Worm (Caenorhabditis elegans): ENCODE data around the gene bed-2.
A peak's percentile ranks its signal among the peaks of the same experiment; 100 is the strongest.

The bed-2 gene

ce11 chrIII:11488662-11489349 is 18.2 kb upstream of the bed-2 start:
- TF ChIP-seq sem-2 (GFP tag; optimal IDR thresholded peaks at IDR 0.05), result no peak
- no peak for TF ChIP-seq ceh-43 (GFP tag; optimal IDR thresholded peaks at IDR 0.05)
- TF ChIP-seq nhr-12 (tag; optimal IDR thresholded peaks at IDR 0.05), result no peak
- no peak for TF ChIP-seq mab-5 (tag; optimal IDR thresholded peaks at IDR 0.05)
- no peak for TF ChIP-seq zip-8 (tag; optimal IDR thresholded peaks at IDR 0.05)
- no peak for TF ChIP-seq drap-1 (GFP tag; optimal IDR thresholded peaks at IDR 0.05)
- TF ChIP-seq ces-1 (GFP tag; optimal IDR thresholded peaks at IDR 0.05), result no peak
- no peak for TF ChIP-seq elt-3 (tag; optimal IDR thresholded peaks at IDR 0.05)
- TF ChIP-seq nhr-237 (tag; optimal IDR thresholded peaks at IDR 0.05), result no peak
- no peak for TF ChIP-seq ceh-39 (tag; optimal IDR thresholded peaks at IDR 0.05)
- no peak for TF ChIP-seq unc-39 (tag; optimal IDR thresholded peaks at IDR 0.05)
- no peak for TF ChIP-seq unc-120 (tag; optimal IDR thresholded peaks at IDR 0.05; ENCODE audit: poor library complexity, severe bottlenecking)
- no peak for TF ChIP-seq snpc-4 (tag; optimal IDR thresholded peaks at IDR 0.05)
- no peak for TF ChIP-seq elt-1 (tag; optimal IDR thresholded peaks at IDR 0.05; ENCODE audit: borderline replicate concordance, insufficient read depth)
- no peak for TF ChIP-seq bed-3 (GFP tag; optimal IDR thresholded peaks at IDR 0.05)
- TF ChIP-seq nhr-2 (tag; optimal IDR thresholded peaks at IDR 0.05), result no peak
- no peak for TF ChIP-seq M03D4.4 (tag; optimal IDR thresholded peaks at IDR 0.05)
- no peak for TF ChIP-seq sptf-1 (tag; optimal IDR thresholded peaks at IDR 0.05)
- TF ChIP-seq cnd-1 (tag; optimal IDR thresholded peaks at IDR 0.05), result no peak
- no peak for TF ChIP-seq ceh-83 (GFP tag; optimal IDR thresholded peaks at IDR 0.05)

- TF ChIP-seq M03D4.4 (tag; optimal IDR thresholded peaks at IDR 0.05) (no peak), sptf-1 (tag; optimal IDR thresholded peaks at IDR 0.05) (no peak), ceh-39 (tag; optimal IDR thresholded peaks at IDR 0.05) (no peak), mep-1 (tag; optimal IDR thresholded peaks at IDR 0.05) (no peak), nhr-2 (tag; optimal IDR thresholded peaks at IDR 0.05) (no peak), nhr-237 (tag; optimal IDR thresholded peaks at IDR 0.05) (no peak), ces-1 (GFP tag; optimal IDR thresholded peaks at IDR 0.05) (no peak), mls-2 (tag; optimal IDR thresholded peaks at IDR 0.05) (no peak), blmp-1 (tag; optimal IDR thresholded peaks at IDR 0.05) (no peak), bed-3 (GFP tag; optimal IDR thresholded peaks at IDR 0.05) (no peak), drap-1 (GFP tag; optimal IDR thresholded peaks at IDR 0.05) (no peak), unc-120 (tag; optimal IDR thresholded peaks at IDR 0.05; ENCODE audit: poor library complexity, severe bottlenecking) (no peak), lin-32 (GFP tag; optimal IDR thresholded peaks at IDR 0.05) (no peak), ceh-83 (GFP tag; optimal IDR thresholded peaks at IDR 0.05) (no peak), unc-62 (GFP tag; optimal IDR thresholded peaks at IDR 0.05) (no peak), nhr-76 (tag; optimal IDR thresholded peaks at IDR 0.05) (no peak), flh-1 (GFP tag; optimal IDR thresholded peaks at IDR 0.05) (no peak), unc-39 (tag; optimal IDR thresholded peaks at IDR 0.05) (no peak), zip-8 (tag; optimal IDR thresholded peaks at IDR 0.05) (no peak)
Measured at ce11 chrIII:11487245-11487644, 16.6 kb upstream of the bed-2 start, which contains the start of gene popl-5. popl-5 (minus strand) TSS chrIII:11487345.

DNA sequence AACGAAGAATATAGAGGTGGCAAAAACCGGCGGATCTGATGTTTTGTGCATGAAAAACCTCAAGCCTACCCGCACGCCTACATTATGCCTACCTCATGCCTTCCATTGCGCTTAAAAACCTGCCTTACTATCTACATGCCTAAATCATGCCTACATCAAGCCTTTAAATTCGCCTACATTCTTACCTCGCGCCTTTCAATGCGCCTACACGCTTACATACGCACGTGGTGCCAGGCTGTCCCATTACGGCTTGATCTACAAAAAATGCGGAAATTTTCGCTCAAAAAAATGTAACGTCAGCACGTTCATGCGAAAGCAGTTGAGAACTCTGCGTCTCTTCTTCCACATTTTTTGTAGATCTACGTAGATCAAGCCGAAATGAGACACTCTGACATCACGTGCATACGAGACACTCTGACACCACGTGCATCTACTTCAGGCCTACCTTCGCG is 13.6 kb upstream of the bed-2 start, which contains the start of gene fbxa-220:
TSS of gene fbxa-220 (minus strand) at position 51 of the 452 bp plus-strand sequence.
- TF ChIP-seq lin-13 (tag; optimal IDR thresholded peaks at IDR 0.05) (no peak), ces-1 (GFP tag; optimal IDR thresholded peaks at IDR 0.05) (no peak), nhr-28 (tag; optimal IDR thresholded peaks at IDR 0.05) (no peak), ceh-83 (GFP tag; optimal IDR thresholded peaks at IDR 0.05) (no peak), hlh-1 (tag; optimal IDR thresholded peaks at IDR 0.05) (no peak), blmp-1 (tag; optimal IDR thresholded peaks at IDR 0.05) (no peak), nhr-76 (tag; optimal IDR thresholded peaks at IDR 0.05) (no peak), ztf-11 (tag; optimal IDR thresholded peaks at IDR 0.05) (no peak), unc-39 (tag; optimal IDR thresholded peaks at IDR 0.05) (no peak), drap-1 (GFP tag; optimal IDR thresholded peaks at IDR 0.05) (no peak), ceh-39 (tag; optimal IDR thresholded peaks at IDR 0.05) (no peak), pha-4 (tag; optimal IDR thresholded peaks at IDR 0.05) (no peak), zip-8 (tag; optimal IDR thresholded peaks at IDR 0.05) (no peak), lin-32 (GFP tag; optimal IDR thresholded peaks at IDR 0.05) (no peak)

- TF ChIP-seq flh-1 (GFP tag; optimal IDR thresholded peaks at IDR 0.05), result no peak
- TF ChIP-seq mls-2 (tag; optimal IDR thresholded peaks at IDR 0.05), result peak; percentile 15
- no peak for TF ChIP-seq unc-120 (tag; optimal IDR thresholded peaks at IDR 0.05; ENCODE audit: poor library complexity, severe bottlenecking)
- peak; percentile 98 for TF ChIP-seq nhr-2 (tag; optimal IDR thresholded peaks at IDR 0.05)
- no peak for TF ChIP-seq snpc-4 (tag; optimal IDR thresholded peaks at IDR 0.05)
- TF ChIP-seq ceh-39 (tag; optimal IDR thresholded peaks at IDR 0.05), result peak; percentile 43
- TF ChIP-seq unc-62 (GFP tag; optimal IDR thresholded peaks at IDR 0.05), result no peak
- TF ChIP-seq lin-32 (GFP tag; optimal IDR thresholded peaks at IDR 0.05), result no peak
- TF ChIP-seq nhr-237 (tag; optimal IDR thresholded peaks at IDR 0.05), result no peak
- TF ChIP-seq ces-1 (GFP tag; optimal IDR thresholded peaks at IDR 0.05), result peak; percentile 6
- TF ChIP-seq lsy-2 (tag; optimal IDR thresholded peaks at IDR 0.05), result no peak
- no peak for TF ChIP-seq tbx-8 (GFP tag; optimal IDR thresholded peaks at IDR 0.05)
- TF ChIP-seq elt-3 (tag; optimal IDR thresholded peaks at IDR 0.05), result no peak
- TF ChIP-seq M03D4.4 (tag; optimal IDR thresholded peaks at IDR 0.05), result peak; percentile 3
- TF ChIP-seq ceh-43 (GFP tag; optimal IDR thresholded peaks at IDR 0.05), result no peak
- peak; percentile 1 for TF ChIP-seq sptf-1 (tag; optimal IDR thresholded peaks at IDR 0.05)
Measured at ce11 chrIII:11481309-11481845, 10.8 kb upstream of the bed-2 start.
